Fruit fly (Drosophila melanogaster) whole organism, embryonic: ENCODE measurements around the gene TFAM.
A peak's percentile ranks its signal among the peaks of the same experiment; 100 is the strongest.

Experiments
- Atf-2 ChIP-seq: fragments of 200-800 bp; sonication (Bioruptor generic); optimal IDR thresholded peaks from 2 replicates; lab custom pipeline; 2016; ENCODE audit warnings: missing biosample characterization, missing genetic modification characterization
- CG1603 ChIP-seq: fragments of 200-800 bp; sonication (Bioruptor generic); optimal IDR thresholded peaks from 2 replicates; lab custom pipeline; 2019; ENCODE audit warnings: missing biosample characterization, mild to moderate bottlenecking, missing genetic modification characterization, moderate library complexity
- CG17612 ChIP-seq: fragments of 200-800 bp; sonication (Bioruptor generic); IDR thresholded peaks from 2 replicates; pipeline ENCODE4 v1.3.6; 2022; ENCODE audit warnings: missing biosample characterization, missing genetic modification characterization
- CG17829 ChIP-seq: fragments of 200-800 bp; optimal IDR thresholded peaks from 2 replicates; lab custom pipeline; 2019; ENCODE audit warnings: missing biosample characterization, mild to moderate bottlenecking, missing genetic modification characterization, moderate library complexity
- CG17912 ChIP-seq: fragments of 200-800 bp; sonication (Bioruptor generic); optimal IDR thresholded peaks from 2 replicates; lab custom pipeline; 2018; ENCODE audit warnings: missing biosample characterization, mild to moderate bottlenecking, missing genetic modification characterization
- CG1792 ChIP-seq: fragments of 200-800 bp; sonication (Bioruptor generic); optimal IDR thresholded peaks from 2 replicates; lab custom pipeline; 2016; ENCODE audit warnings: missing biosample characterization, missing genetic modification characterization
- CG18476 ChIP-seq: fragments of 200-800 bp; sonication (Bioruptor generic); optimal IDR thresholded peaks from 2 replicates; lab custom pipeline; 2016; ENCODE audit warnings: missing biosample characterization, mild to moderate bottlenecking, missing genetic modification characterization
- CG2875 ChIP-seq: fragments of 200-800 bp; sonication (Bioruptor generic); optimal IDR thresholded peaks from 2 replicates; lab custom pipeline; 2017; ENCODE audit warnings: missing biosample characterization, mild to moderate bottlenecking, missing genetic modification characterization, missing genetic modification reagents
- CG31365 ChIP-seq: fragments of 200-800 bp; sonication (Bioruptor generic); optimal IDR thresholded peaks from 2 replicates; lab custom pipeline; 2018; ENCODE audit warnings: missing biosample characterization, mild to moderate bottlenecking, missing genetic modification characterization
- CG32532 ChIP-seq: fragments of 200-800 bp; sonication (Bioruptor generic); IDR thresholded peaks from 2 replicates; pipeline ENCODE4 v1.3.6; 2022; ENCODE audit warnings: missing biosample characterization, missing genetic modification characterization
- CG34376 ChIP-seq: fragments of 200-800 bp; sonication (Bioruptor generic); optimal IDR thresholded peaks from 2 replicates; lab custom pipeline; 2018; ENCODE audit warnings: missing biosample characterization, mild to moderate bottlenecking, missing genetic modification characterization
- CG4282 ChIP-seq: fragments of 200-800 bp; sonication (Bioruptor generic); optimal IDR thresholded peaks from 2 replicates; lab custom pipeline; 2016; ENCODE audit warnings: missing biosample characterization, missing genetic modification characterization
- CG7839 ChIP-seq: fragments of 200-800 bp; sonication (Bioruptor generic); optimal IDR thresholded peaks from 3 replicates; lab custom pipeline; 2018; ENCODE audit warnings: missing biosample characterization, mild to moderate bottlenecking, missing genetic modification characterization, moderate library complexity
- CG8089 ChIP-seq: fragments of 200-800 bp; sonication (Bioruptor generic); optimal IDR thresholded peaks from 3 replicates; lab custom pipeline; 2016; ENCODE audit warnings: missing biosample characterization, missing genetic modification characterization
- CG8359 ChIP-seq: fragments of 200-800 bp; sonication (Bioruptor generic); optimal IDR thresholded peaks from 2 replicates; lab custom pipeline; 2017; ENCODE audit warnings: missing biosample characterization, mild to moderate bottlenecking, missing genetic modification characterization, borderline replicate concordance
- CG8924 ChIP-seq: fragments of 200-800 bp; optimal IDR thresholded peaks from 3 replicates; lab custom pipeline; 2019; ENCODE audit warnings: missing biosample characterization, mild to moderate bottlenecking, missing genetic modification characterization, moderate library complexity
- CkIIα-i1 ChIP-seq: fragments of 200-800 bp; sonication (Bioruptor generic); IDR thresholded peaks from 2 replicates; pipeline ENCODE4 v1.3.6; 2022; ENCODE audit warnings: missing biosample characterization, missing genetic modification characterization
- CoRest ChIP-seq: fragments of 200-800 bp; sonication (Bioruptor generic); optimal IDR thresholded peaks from 3 replicates; lab custom pipeline; 2018; ENCODE audit warnings: missing biosample characterization, mild to moderate bottlenecking, missing genetic modification characterization, moderate library complexity
- Dll ChIP-seq: fragments of 200-800 bp; sonication (Bioruptor generic); IDR thresholded peaks from 4 replicates; pipeline ENCODE4 v1.3.6; 2022; ENCODE audit warnings: missing biosample characterization, missing genetic modification characterization; ENCODE audit not compliant: partially characterized antibody
- Doc2 ChIP-seq: fragments of 200-800 bp; sonication (Bioruptor generic); IDR thresholded peaks from 2 replicates; pipeline ENCODE4 v1.3.6; 2022; ENCODE audit warnings: missing biosample characterization, missing genetic modification characterization
- E2f1 ChIP-seq: fragments of 200-800 bp; sonication (Bioruptor generic); IDR thresholded peaks from 2 replicates; pipeline ENCODE4 v1.3.6; 2022; ENCODE audit warnings: missing biosample characterization, missing genetic modification characterization
- Fer1 ChIP-seq: fragments of 200-800 bp; sonication (Bioruptor generic); optimal IDR thresholded peaks from 2 replicates; lab custom pipeline; 2017; ENCODE audit warnings: missing biosample characterization, mild to moderate bottlenecking, missing genetic modification characterization
- GATAe ChIP-seq: fragments of 200-800 bp; sonication (Bioruptor generic); conservative IDR thresholded peaks from 2 replicates; pipeline ENCODE4 v1.3.6; 2022; ENCODE audit warnings: missing biosample characterization, missing genetic modification characterization
- Hmr ChIP-seq: fragments of 200-800 bp; sonication (Bioruptor generic); optimal IDR thresholded peaks from 3 replicates; lab custom pipeline; 2017; ENCODE audit warnings: mild to moderate bottlenecking, missing biosample characterization, missing genetic modification reagents, missing genetic modification characterization
- Lim3 ChIP-seq: fragments of 200-800 bp; sonication (Bioruptor generic); IDR thresholded peaks from 2 replicates; pipeline ENCODE4 v1.3.6; 2022; ENCODE audit warnings: missing biosample characterization, missing genetic modification characterization
- Myb ChIP-seq: fragments of 200-800 bp; sonication (Bioruptor generic); optimal IDR thresholded peaks from 2 replicates; lab custom pipeline; 2016; ENCODE audit warnings: missing biosample characterization, missing genetic modification characterization
- NFAT ChIP-seq: fragments of 200-800 bp; sonication (Bioruptor generic); IDR thresholded peaks from 2 replicates; pipeline ENCODE4 v1.3.6; 2022; ENCODE audit warnings: missing biosample characterization, missing genetic modification characterization
- Usf ChIP-seq: fragments of 200-800 bp; sonication (Bioruptor generic); optimal IDR thresholded peaks from 2 replicates; lab custom pipeline; 2017; ENCODE audit warnings: missing genotype, missing biosample characterization, missing genetic modification characterization
- abd-A ChIP-seq: fragments of 200-800 bp; sonication (Bioruptor generic); optimal IDR thresholded peaks from 3 replicates; lab custom pipeline; 2019; ENCODE audit warnings: missing biosample characterization, mild to moderate bottlenecking, missing genetic modification characterization, moderate library complexity
- aop ChIP-seq: fragments of 200-800 bp; sonication (Bioruptor generic); IDR thresholded peaks from 2 replicates; pipeline ENCODE4 v1.3.6; 2022; ENCODE audit warnings: missing biosample characterization, missing genetic modification characterization
- cato ChIP-seq: fragments of 200-800 bp; sonication (Bioruptor generic); optimal IDR thresholded peaks from 2 replicates; lab custom pipeline; 2016; ENCODE audit warnings: missing biosample characterization, missing genetic modification characterization, borderline replicate concordance
- chif ChIP-seq, 2 experiments: fragments of 200-800 bp; sonication (Bioruptor generic); optimal IDR thresholded peaks; 3 replicates each; lab custom pipeline; 2016; ENCODE audit warnings: missing biosample characterization in 2 of 2, missing genetic modification characterization in 2 of 2
- ci ChIP-seq: fragments of 200-800 bp; sonication (Bioruptor generic); IDR thresholded peaks from 3 replicates; pipeline ENCODE4 v1.3.6; 2022; ENCODE audit warnings: missing biosample characterization, missing genetic modification characterization
- crc ChIP-seq: fragments of 200-800 bp; sonication (Bioruptor generic); optimal IDR thresholded peaks from 2 replicates; lab custom pipeline; 2016; ENCODE audit warnings: missing biosample characterization, missing genetic modification characterization
- crp ChIP-seq, 2 experiments: fragments of 200-800 bp; sonication (Bioruptor generic); optimal IDR thresholded peaks; 2 replicates in 1 of 2; 3 replicates in 1 of 2; lab custom pipeline; 2017; ENCODE audit warnings: missing biosample characterization in 2 of 2, missing genetic modification characterization in 2 of 2, mild to moderate bottlenecking in 1 of 2, moderate library complexity in 1 of 2
- da ChIP-seq: fragments of 200-800 bp; sonication (Bioruptor generic); optimal IDR thresholded peaks from 2 replicates; lab custom pipeline; 2016; ENCODE audit warnings: missing biosample characterization, missing genetic modification characterization
- dati ChIP-seq: fragments of 200-800 bp; sonication (Bioruptor generic); IDR thresholded peaks from 2 replicates; pipeline ENCODE4 v1.3.6; 2022; ENCODE audit warnings: missing biosample characterization, missing genetic modification characterization
- dimm ChIP-seq: fragments of 200-800 bp; sonication (Bioruptor generic); IDR thresholded peaks from 2 replicates; pipeline ENCODE4 v1.3.6; 2022; ENCODE audit warnings: missing biosample characterization, missing genetic modification characterization
- dm ChIP-seq: fragments of 200-800 bp; sonication (Bioruptor generic); optimal IDR thresholded peaks from 3 replicates; lab custom pipeline; 2016; ENCODE audit warnings: missing biosample characterization, missing genetic modification characterization
- dysf ChIP-seq: fragments of 200-800 bp; sonication (Bioruptor generic); IDR thresholded peaks from 3 replicates; pipeline ENCODE4 v1.3.6; 2022; ENCODE audit warnings: missing biosample characterization, missing genetic modification characterization
- fru ChIP-seq: fragments of >200 bp; optimal IDR thresholded peaks from 2 replicates; lab custom pipeline; 2017
- insv ChIP-seq, 2 experiments: fragments of 200-800 bp; sonication (Bioruptor generic); optimal IDR thresholded peaks; 3 replicates each; lab custom pipeline; 2016 to 2018; ENCODE audit warnings: missing biosample characterization in 2 of 2, missing genetic modification characterization in 2 of 2
- ken ChIP-seq: fragments of 200-800 bp; sonication (Bioruptor generic); IDR thresholded peaks from 3 replicates; pipeline ENCODE4 v1.3.6; 2022; ENCODE audit warnings: missing biosample characterization, missing genetic modification characterization
- knrl ChIP-seq: fragments of 200-800 bp; sonication (Bioruptor generic); IDR thresholded peaks from 3 replicates; pipeline ENCODE4 v1.3.6; 2022; ENCODE audit warnings: missing biosample characterization, missing genetic modification characterization; ENCODE audit not compliant: partially characterized antibody
- lbe ChIP-seq: fragments of 200-800 bp; sonication (Bioruptor generic); optimal IDR thresholded peaks from 2 replicates; lab custom pipeline; 2016; ENCODE audit warnings: missing biosample characterization, mild to moderate bottlenecking, missing genetic modification characterization
- repo ChIP-seq: fragments of 200-800 bp; sonication (Bioruptor generic); optimal IDR thresholded peaks from 2 replicates; lab custom pipeline; 2016; ENCODE audit warnings: missing biosample characterization, missing genetic modification characterization
- sc ChIP-seq, 3 experiments: fragments of >200 bp in 2 of 3; fragments of 200-800 bp in 1 of 3; sonication (Bioruptor generic) in 1 of 3; optimal IDR thresholded peaks; 2 replicates in 2 of 3; 3 replicates in 1 of 3; lab custom pipeline; 2017; ENCODE audit warnings: mild to moderate bottlenecking in 1 of 3, missing biosample characterization in 1 of 3, missing genetic modification characterization in 1 of 3, missing genetic modification reagents in 1 of 3
- shn ChIP-seq: fragments of 200-800 bp; sonication (Bioruptor generic); optimal IDR thresholded peaks from 3 replicates; lab custom pipeline; 2016; ENCODE audit warnings: missing biosample characterization, missing genetic modification characterization
- sisA ChIP-seq: fragments of 200-800 bp; sonication (Bioruptor generic); IDR thresholded peaks from 2 replicates; pipeline ENCODE4 v1.3.6; 2022; ENCODE audit warnings: missing biosample characterization, missing genetic modification characterization
- slp2 ChIP-seq: fragments of 200-800 bp; sonication (Bioruptor generic); optimal IDR thresholded peaks from 2 replicates; lab custom pipeline; 2016; ENCODE audit warnings: missing biosample characterization, missing genetic modification characterization
- tio ChIP-seq: fragments of 200-800 bp; sonication (Bioruptor generic); optimal IDR thresholded peaks from 2 replicates; lab custom pipeline; 2017; ENCODE audit warnings: missing biosample characterization, missing genetic modification characterization, inconsistent platforms
- unc-4 ChIP-seq: fragments of 200-800 bp; sonication (Bioruptor generic); IDR thresholded peaks from 2 replicates; pipeline ENCODE4 v1.3.6; 2022; ENCODE audit warnings: missing biosample characterization, missing genetic modification characterization; ENCODE audit not compliant: partially characterized antibody

The TFAM gene

dm6 chr3R:20588480-20588785, 11.6 kb upstream of the TFAM start, which contains the start of gene Srp72 (continued):
- TF ChIP-seq chif (GFP tag; optimal IDR thresholded peaks at IDR 0.05; lab: Kevin White, UChicago), result no peak
- TF ChIP-seq CG32532, result peak; percentile 63; the same call in 1 of the 2 replicates
- peak; percentile 43 for TF ChIP-seq CG8924 (tag; lab: Kevin White, UChicago)
- TF ChIP-seq shn (GFP tag; lab: Kevin White, UChicago), result no peak
- TF ChIP-seq insv (GFP tag; optimal IDR thresholded peaks at IDR 0.05; lab: Kevin White, UChicago), result no peak
- no peak for TF ChIP-seq E2f1 (GFP tag; lab: Robert Waterston, UW)
- TF ChIP-seq Dll (GFP tag; lab: Robert Waterston, UW), result 0 out of 4 replicates have a peak, but pooled peaks have one; percentile 43
- no peak for TF ChIP-seq aop
- no peak for TF ChIP-seq fru (lab: Kevin White, UChicago)
- no peak for TF ChIP-seq dati (GFP tag; lab: Robert Waterston, UW)
- peak; percentile 37 for TF ChIP-seq Hmr
- TF ChIP-seq CoRest (tag; lab: Kevin White, UChicago), result peak; percentile 42
- TF ChIP-seq CG7839 (tag; lab: Kevin White, UChicago), result peak; percentile 49
- TF ChIP-seq CG34376 (GFP tag; lab: Kevin White, UChicago), result peak; percentile 33
- TF ChIP-seq dysf (GFP tag; lab: Robert Waterston, UW), result no peak
- no peak for TF ChIP-seq dm (GFP tag; lab: Kevin White, UChicago)
- peak; percentile 16 for TF ChIP-seq CG2875
- TF ChIP-seq Fer1, result peak; percentile 18
- peak in 1 of 2 experiments; percentile 72 for TF ChIP-seq crp (GFP tag; optimal IDR thresholded peaks at IDR 0.05; lab: Kevin White, UChicago)
- TF ChIP-seq Doc2 (GFP tag; lab: Robert Waterston, UW), result no peak
- no peak for TF ChIP-seq CG4282 (GFP tag; lab: Kevin White, UChicago)
- no peak for TF ChIP-seq CG17612 (GFP tag; lab: Robert Waterston, UW)
- no peak for TF ChIP-seq Myb (GFP tag; lab: Kevin White, UChicago)
- TF ChIP-seq sc (optimal IDR thresholded peaks at IDR 0.05; lab: Kevin White, UChicago), result no peak
- no peak for TF ChIP-seq sc (GFP tag; optimal IDR thresholded peaks at IDR 0.05; lab: Kevin White, UChicago)
- no peak for TF ChIP-seq repo (GFP tag; lab: Kevin White, UChicago)
- TF ChIP-seq sisA (GFP tag; lab: Robert Waterston, UW), result peak; percentile 37; the same call in 1 of the 2 replicates
- TF ChIP-seq lbe (GFP tag; lab: Kevin White, UChicago), result no peak
- TF ChIP-seq ken (GFP tag; lab: Robert Waterston, UW), result peak; percentile 62
- TF ChIP-seq abd-A (tag; lab: Kevin White, UChicago), result no peak
- TF ChIP-seq cato (GFP tag; lab: Kevin White, UChicago), result no peak
- no peak for TF ChIP-seq CG8089 (GFP tag; lab: Kevin White, UChicago)
- peak; percentile 52 for TF ChIP-seq CG17829
- no peak for TF ChIP-seq NFAT (GFP tag; lab: Robert Waterston, UW)
- no peak for TF ChIP-seq crc (GFP tag; lab: Kevin White, UChicago)
- TF ChIP-seq unc-4 (GFP tag; lab: Robert Waterston, UW), result no peak
- no peak for TF ChIP-seq CG1792 (GFP tag; lab: Kevin White, UChicago)
- TF ChIP-seq CG18476 (GFP tag; lab: Kevin White, UChicago), result peak; percentile 65
- TF ChIP-seq tio (GFP tag; lab: Kevin White, UChicago), result peak; percentile 29
- TF ChIP-seq da (GFP tag; lab: Kevin White, UChicago), result no peak
- TF ChIP-seq Usf (GFP tag; lab: Kevin White, UChicago), result no peak
- TF ChIP-seq knrl, result no peak
- no peak for TF ChIP-seq dimm
- no peak for TF ChIP-seq CkIIα-i1 (GFP tag; lab: Robert Waterston, UW)
- no peak for TF ChIP-seq Atf-2 (GFP tag; lab: Kevin White, UChicago)
- TF ChIP-seq CG8359, result no peak
- TF ChIP-seq CG17912 (GFP tag; lab: Kevin White, UChicago), result no peak
- no peak for TF ChIP-seq GATAe (GFP tag; lab: Robert Waterston, UW)
- TF ChIP-seq ci (GFP tag; lab: Robert Waterston, UW), result peak; percentile 71
- TF ChIP-seq Lim3 (GFP tag; lab: Robert Waterston, UW), result no peak
- TF ChIP-seq CG1603 (tag; lab: Kevin White, UChicago), result no peak
- no peak for TF ChIP-seq CG31365 (tag; lab: Kevin White, UChicago)
- TF ChIP-seq slp2, result no peak
